Fruit fly (Drosophila melanogaster): Measurements from ENCODE around the gene CG13041.
A peak's percentile ranks its signal among the peaks of the same experiment; 100 is the strongest.

Gene CG13041

DNA sequence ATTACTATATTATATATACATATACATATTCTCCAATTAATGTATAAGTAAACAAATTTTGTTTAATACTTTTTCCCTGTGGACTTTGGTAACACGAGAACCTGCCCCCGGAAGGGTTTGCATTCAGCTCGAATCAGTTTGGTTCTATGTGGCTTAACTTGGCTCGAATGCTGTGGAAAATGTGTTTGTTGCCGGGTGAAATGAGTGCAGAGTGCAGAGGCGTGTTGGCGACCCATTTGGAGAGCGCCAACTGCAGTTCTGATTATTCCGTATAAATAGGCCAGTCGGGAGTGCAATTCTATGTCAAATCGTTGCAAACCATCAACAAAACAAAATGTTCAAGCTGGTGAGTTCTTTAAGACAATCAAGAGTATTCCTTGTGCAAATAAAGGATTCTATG, 1.6 kb downstream of the CG13041 start, which contains the start of gene Nplp3:
Nplp3 (plus strand) TSS at position 301 of the 400 bp plus-strand sequence.
- no peak for TF ChIP-seq Dif (GFP tag; optimal IDR thresholded peaks at IDR 0.05; ENCODE audit: partially characterized antibody)
- no peak for TF ChIP-seq brk (GFP tag; optimal IDR thresholded peaks at IDR 0.05)
- no peak for TF ChIP-seq usp (GFP tag; optimal IDR thresholded peaks at IDR 0.05)
- no peak for TF ChIP-seq Vsx2 (GFP tag; optimal IDR thresholded peaks at IDR 0.05; ENCODE audit: partially characterized antibody)
- TF ChIP-seq Rel (GFP tag; optimal IDR thresholded peaks at IDR 0.05): no peak
- TF ChIP-seq Rel (tag; optimal IDR thresholded peaks at IDR 0.05): no peak
- TF ChIP-seq tai (GFP tag; optimal IDR thresholded peaks at IDR 0.05): no peak
- no peak for TF ChIP-seq HLH106 (tag; optimal IDR thresholded peaks at IDR 0.05)
- no peak for TF ChIP-seq GATAd (GFP tag; optimal IDR thresholded peaks at IDR 0.05)

DNA sequence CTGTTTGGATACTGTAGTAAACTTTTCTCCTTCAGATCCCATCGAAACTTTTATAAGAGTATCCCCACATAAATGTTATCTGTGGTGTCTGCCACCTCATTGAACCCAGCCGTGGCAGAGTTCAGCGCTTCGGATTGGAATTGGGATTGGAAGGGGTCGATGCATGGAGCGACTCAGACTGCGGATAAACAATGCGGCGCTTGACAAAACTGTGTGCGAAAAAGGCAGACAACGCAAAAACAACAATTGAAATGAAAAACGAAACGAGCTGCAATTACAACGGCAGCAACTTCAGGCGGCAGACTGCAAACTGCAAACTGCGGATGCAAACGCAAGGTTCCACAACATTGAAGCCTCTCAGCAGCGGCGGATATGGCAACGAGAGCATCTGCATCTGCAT, 5.3 kb downstream of the CG13041 start, which contains the start of gene CG13062:
CG13062 (plus strand) TSS at position 301 of the 400 bp plus-strand sequence.
- TF ChIP-seq Vsx2 (GFP tag; optimal IDR thresholded peaks at IDR 0.05; ENCODE audit: partially characterized antibody) (no peak), dmrt93B (GFP tag; optimal IDR thresholded peaks at IDR 0.05) (no peak), lola (GFP tag; optimal IDR thresholded peaks at IDR 0.05) (no peak), HLH106 (tag; optimal IDR thresholded peaks at IDR 0.05) (no peak), fru (GFP tag; optimal IDR thresholded peaks at IDR 0.05) (no peak), brk (GFP tag; optimal IDR thresholded peaks at IDR 0.05) (no peak), Rel (GFP tag; optimal IDR thresholded peaks at IDR 0.05) (no peak), Rel (tag; optimal IDR thresholded peaks at IDR 0.05) (no peak), Myc (optimal IDR thresholded peaks at IDR 0.05) (no peak), sage (GFP tag; optimal IDR thresholded peaks at IDR 0.05) (no peak), Hr78 (GFP tag; optimal IDR thresholded peaks at IDR 0.05) (no peak), Hr83 (GFP tag; optimal IDR thresholded peaks at IDR 0.05; ENCODE audit: poor library complexity, severe bottlenecking) (no peak), foxo (GFP tag; optimal IDR thresholded peaks at IDR 0.05) (no peak), pan (optimal IDR thresholded peaks at IDR 0.05) (no peak), CG9705 (GFP tag; optimal IDR thresholded peaks at IDR 0.05) (no peak), Jra (GFP tag; optimal IDR thresholded peaks at IDR 0.05) (no peak), br (GFP tag; optimal IDR thresholded peaks at IDR 0.05) (no peak)

DNA sequence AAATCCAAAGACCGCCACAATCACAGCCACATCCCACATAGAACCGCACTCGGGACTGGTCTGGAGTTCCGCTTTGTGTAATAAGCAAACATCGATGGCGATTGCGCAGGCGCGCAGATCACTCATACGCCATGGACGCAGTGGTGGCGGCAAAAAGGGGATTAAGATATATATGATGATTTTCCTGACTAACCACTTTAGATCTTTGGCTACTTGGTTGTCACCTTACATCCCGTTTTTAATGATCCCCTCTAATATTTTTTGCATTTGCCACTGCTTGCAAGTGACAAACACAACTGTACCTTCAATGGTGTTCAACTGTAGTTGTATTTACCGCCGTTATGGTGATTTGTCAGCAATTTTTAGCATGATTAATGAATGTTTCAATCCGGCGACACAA, 9.4 kb downstream of the CG13041 start:
- TF ChIP-seq OdsH (GFP tag; optimal IDR thresholded peaks at IDR 0.05) (no peak), Dif (GFP tag; optimal IDR thresholded peaks at IDR 0.05; ENCODE audit: partially characterized antibody) (no peak), jim (GFP tag; optimal IDR thresholded peaks at IDR 0.05) (no peak), lola (GFP tag; optimal IDR thresholded peaks at IDR 0.05) (no peak), pan (optimal IDR thresholded peaks at IDR 0.05) (no peak), Myc (optimal IDR thresholded peaks at IDR 0.05) (no peak), ey (GFP tag; optimal IDR thresholded peaks at IDR 0.05) (peak; percentile 32), foxo (GFP tag; optimal IDR thresholded peaks at IDR 0.05) (peak in 1 of 2 experiments; percentile 55), dsf (GFP tag; optimal IDR thresholded peaks at IDR 0.05; ENCODE audit: borderline replicate concordance) (no peak), Mio (GFP tag; optimal IDR thresholded peaks at IDR 0.05) (no peak), br (GFP tag; optimal IDR thresholded peaks at IDR 0.05) (peak; percentile 17), N (GFP tag; optimal IDR thresholded peaks at IDR 0.05) (no peak), Hr83 (GFP tag; optimal IDR thresholded peaks at IDR 0.05; ENCODE audit: poor library complexity, severe bottlenecking) (no peak), Abd-B (GFP tag; optimal IDR thresholded peaks at IDR 0.05) (no peak), Sp1 (GFP tag; optimal IDR thresholded peaks at IDR 0.05) (no peak)

DNA sequence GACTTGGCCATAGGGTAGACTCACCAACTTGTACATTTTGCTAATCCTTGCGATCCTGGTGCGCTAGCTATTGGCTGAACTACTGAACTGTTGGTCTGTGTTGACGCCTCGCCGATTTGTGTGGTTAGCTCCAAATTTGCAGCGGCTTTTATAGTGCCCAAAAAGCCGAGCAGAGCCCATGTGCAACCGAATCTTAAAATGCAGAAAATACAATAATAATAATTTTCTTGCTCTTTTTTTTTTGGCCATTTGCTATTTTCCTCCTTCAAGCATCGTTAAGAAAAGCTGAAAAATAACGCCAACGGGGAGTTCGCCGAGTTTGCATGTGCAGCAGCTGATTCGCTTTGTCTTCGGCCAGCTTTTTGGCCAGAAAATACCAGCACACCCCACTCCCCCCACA, 10.9 kb downstream of the CG13041 start, which contains the start of gene CG13042:
CG13042 (minus strand) TSS at position 101 of the 400 bp plus-strand sequence.
- no peak for TF ChIP-seq Dif (GFP tag; optimal IDR thresholded peaks at IDR 0.05; ENCODE audit: partially characterized antibody)

DNA sequence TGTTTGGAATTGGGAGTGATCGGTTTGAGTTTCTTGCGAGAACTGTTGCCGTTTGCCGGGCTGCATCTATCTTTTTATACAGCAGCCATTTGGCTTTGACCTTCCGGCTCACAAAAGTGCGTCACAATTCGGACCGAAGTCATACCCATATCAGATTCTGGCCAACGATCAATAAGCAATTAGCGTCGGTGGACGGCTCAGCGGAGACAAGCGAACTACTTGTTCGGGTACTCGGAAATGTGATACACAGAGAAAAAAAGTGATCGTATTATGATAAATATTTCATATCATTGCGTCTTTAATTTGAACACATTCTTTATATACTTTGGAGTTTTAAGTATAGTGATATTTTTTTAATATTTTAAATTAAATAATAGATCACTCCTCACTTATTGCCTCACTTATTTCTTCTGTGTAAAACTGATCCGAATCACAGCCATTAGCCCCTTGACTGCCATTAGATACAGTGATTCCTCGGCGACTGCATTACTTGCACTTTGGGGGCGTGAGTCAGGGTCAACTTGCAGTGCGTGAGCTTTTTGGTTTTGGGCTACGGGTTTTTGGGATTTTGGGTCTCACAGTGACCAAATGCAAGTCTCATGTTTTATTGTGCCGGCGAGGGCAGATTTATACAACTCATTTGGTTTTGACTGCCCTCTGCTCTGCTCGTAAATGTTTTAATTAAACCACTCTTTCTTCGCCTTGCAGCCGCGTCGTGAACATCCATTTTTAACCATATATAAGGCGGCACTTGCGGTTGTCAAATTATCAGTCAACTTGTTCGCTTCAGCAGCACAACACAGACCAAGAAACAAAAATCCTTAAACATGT, 13.3 kb downstream of the CG13041 start, which contains the start of the genes CG13043 and CG13063:
CG13043 (minus strand) TSS at position 51 of the 831 bp plus-strand sequence.
CG13063 (plus strand) TSS at position 781 of the 831 bp plus-strand sequence.
- TF ChIP-seq brk (GFP tag; optimal IDR thresholded peaks at IDR 0.05) (no peak), HLH106 (tag; optimal IDR thresholded peaks at IDR 0.05) (no peak), psq (GFP tag; optimal IDR thresholded peaks at IDR 0.05) (no peak), sage (GFP tag; optimal IDR thresholded peaks at IDR 0.05) (no peak), Dfd (GFP tag; optimal IDR thresholded peaks at IDR 0.05) (no peak), rgr (GFP tag; optimal IDR thresholded peaks at IDR 0.05) (no peak)

All from whole organism, wandering third instar larva.